Fruit fly (Drosophila melanogaster): ENCODE data around the gene CG16965.
"Not testable (repeated sequence)": the region's sequence is repeated elsewhere in the genome, so short reads cannot be mapped to it uniquely, and the experiment has no call there.

DNA sequence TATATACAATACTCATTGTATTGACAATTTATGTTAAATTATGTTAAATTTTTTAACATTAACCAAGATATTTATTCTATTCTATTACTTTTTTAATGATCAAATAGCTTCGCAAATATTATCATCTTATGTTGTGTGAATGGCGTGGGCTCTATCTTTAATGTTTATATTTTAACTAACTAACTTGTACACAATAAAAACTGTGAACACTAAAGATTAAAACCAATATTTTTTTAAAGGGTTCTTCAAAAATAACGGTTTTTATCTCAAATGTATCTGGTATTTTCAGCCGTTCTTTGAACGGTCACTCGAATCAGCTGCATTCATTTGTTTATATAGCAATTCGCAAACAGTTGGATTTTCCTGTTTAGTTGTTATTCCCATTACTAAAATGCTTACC is 11.2 kb downstream of the CG16965 start, which contains the start of gene Ada1-2:
- not testable (repeated sequence) for TF ChIP-seq psq (optimal IDR thresholded peaks at IDR 0.05); pan (optimal IDR thresholded peaks at IDR 0.05); usp (GFP tag; optimal IDR thresholded peaks at IDR 0.05)

Measured in whole organism.